Worm (Caenorhabditis elegans) whole organism, late embryonic: Measurements from ENCODE around the gene nhr-213.
"Not testable (repeated sequence)": the region's sequence is repeated elsewhere in the genome, so short reads cannot be mapped to it uniquely, and the experiment has no call there.

ENCODE experiments used
- C08G9.2 ChIP-seq: sonication (generic microtip); optimal IDR thresholded peaks from 2 replicates; lab custom pipeline; 2016; ENCODE audit warnings: mild to moderate bottlenecking, missing genetic modification characterization, moderate library complexity, missing compliant biosample characterization
- C38D4.7 ChIP-seq: fragments of 200-800 bp; sonication (Bioruptor generic); optimal IDR thresholded peaks from 2 replicates; lab custom pipeline; 2018; ENCODE audit warnings: mild to moderate bottlenecking, missing genetic modification characterization, moderate library complexity, missing compliant biosample characterization
- F13H6.1 ChIP-seq: sonication (generic microtip); optimal IDR thresholded peaks from 2 replicates; lab custom pipeline; 2016; ENCODE audit warnings: missing genetic modification characterization, missing compliant biosample characterization
- K02D7.2 ChIP-seq: sonication (generic microtip); optimal IDR thresholded peaks from 2 replicates; lab custom pipeline; 2017; ENCODE audit warnings: mild to moderate bottlenecking, missing genetic modification characterization, missing compliant biosample characterization
- ceh-22 ChIP-seq: sonication (generic microtip); optimal IDR thresholded peaks from 2 replicates; lab custom pipeline; 2017; ENCODE audit warnings: missing biosample characterization, missing genetic modification characterization
- elt-2 ChIP-seq: sonication (generic microtip); optimal IDR thresholded peaks from 2 replicates; lab custom pipeline; 2016; ENCODE audit warnings: missing genetic modification reagents, missing genetic modification characterization, missing compliant biosample characterization
- fkh-10 ChIP-seq: fragments of 150-350 bp; optimal IDR thresholded peaks from 2 replicates; lab custom pipeline; 2014; ENCODE audit warnings: missing biosample characterization, missing genetic modification reagents, missing genetic modification characterization
- hlh-30 ChIP-seq: sonication (generic microtip); optimal IDR thresholded peaks from 2 replicates; lab custom pipeline; 2017; ENCODE audit warnings: antibody characterized with exemption, missing genetic modification characterization, missing compliant biosample characterization; ENCODE audit not compliant: insufficient read depth
- hlh-8 ChIP-seq: sonication (generic microtip); optimal IDR thresholded peaks from 2 replicates; lab custom pipeline; 2016; ENCODE audit warnings: missing genotype, missing genetic modification characterization, missing compliant biosample characterization
- nhr-11 ChIP-seq: fragments of 150-350 bp; optimal IDR thresholded peaks from 2 replicates; lab custom pipeline; 2014; ENCODE audit warnings: missing biosample characterization, missing genetic modification characterization
- unc-86 ChIP-seq: sonication (generic microtip); optimal IDR thresholded peaks from 2 replicates; lab custom pipeline; 2016; ENCODE audit warnings: missing genetic modification characterization, missing compliant biosample characterization

- TF ChIP-seq hlh-8 (tag; lab: Kevin White, UChicago); ceh-22 (tag; lab: Kevin White, UChicago); elt-2 (tag; lab: Kevin White, UChicago); nhr-11 (tag; lab: Kevin White, UChicago); fkh-10 (GFP tag; lab: Kevin White, UChicago); K02D7.2 (tag; lab: Kevin White, UChicago); C08G9.2; C38D4.7 (GFP tag; lab: Kevin White, UChicago); F13H6.1 (tag; lab: Kevin White, UChicago); hlh-30 (tag; lab: Kevin White, UChicago); unc-86 (tag; lab: Kevin White, UChicago): not testable (repeated sequence)
Measured at ce11 chrV:15929882-15930281, 33.3 kb upstream of the nhr-213 start, which contains the start of gene srbc-77.
